Fruit fly (Drosophila melanogaster) whole organism, embryonic: ENCODE data around the gene Nubp1.

Experiments
- Abd-B ChIP-seq: fragments of 200-800 bp; sonication (Bioruptor generic); optimal IDR thresholded peaks from 2 replicates; lab custom pipeline; 2018; ENCODE audit warnings: missing biosample characterization, mild to moderate bottlenecking, missing genetic modification characterization, moderate library complexity
- Antp ChIP-seq: fragments of 200-800 bp; sonication (Bioruptor generic); optimal IDR thresholded peaks from 3 replicates; lab custom pipeline; 2016; ENCODE audit warnings: missing biosample characterization, missing genetic modification characterization
- Atf3 ChIP-seq: fragments of 200-800 bp; sonication (Bioruptor generic); optimal IDR thresholded peaks from 3 replicates; lab custom pipeline; 2016; ENCODE audit warnings: missing biosample characterization, missing genetic modification characterization
- Atf6 ChIP-seq: fragments of 200-800 bp; sonication (Bioruptor generic); IDR thresholded peaks from 2 replicates; pipeline ENCODE4 v1.3.6; 2022; ENCODE audit warnings: missing biosample characterization, missing genetic modification characterization
- B-H1 ChIP-seq: fragments of 200-800 bp; sonication (Bioruptor generic); IDR thresholded peaks from 3 replicates; pipeline ENCODE4 v1.3.6; 2022; ENCODE audit warnings: missing biosample characterization, missing genetic modification characterization
- BtbVII ChIP-seq: fragments of 200-800 bp; sonication (Bioruptor generic); optimal IDR thresholded peaks from 3 replicates; lab custom pipeline; 2017; ENCODE audit warnings: missing biosample characterization, mild to moderate bottlenecking, missing genetic modification characterization
- CG10147 ChIP-seq: fragments of 200-800 bp; sonication (Bioruptor generic); optimal IDR thresholded peaks from 2 replicates; lab custom pipeline; 2019; ENCODE audit warnings: missing biosample characterization, mild to moderate bottlenecking, missing genetic modification characterization, moderate library complexity
- CG11695 ChIP-seq: fragments of 200-800 bp; sonication (Bioruptor generic); IDR thresholded peaks from 3 replicates; pipeline ENCODE4 v1.3.6; 2022; ENCODE audit warnings: missing biosample characterization, missing genetic modification characterization
- CG12104 ChIP-seq: fragments of 200-800 bp; sonication (Bioruptor generic); optimal IDR thresholded peaks from 3 replicates; lab custom pipeline; 2016; ENCODE audit warnings: missing biosample characterization, missing genetic modification characterization
- CG1233 ChIP-seq: fragments of 200-800 bp; sonication (Bioruptor generic); optimal IDR thresholded peaks from 4 replicates; lab custom pipeline; 2018; ENCODE audit warnings: missing biosample characterization, mild to moderate bottlenecking, missing genetic modification characterization
- CG12744 ChIP-seq: fragments of 200-800 bp; sonication (Bioruptor generic); optimal IDR thresholded peaks from 2 replicates; lab custom pipeline; 2016; ENCODE audit warnings: missing biosample characterization, missing genetic modification characterization
- CG1529 ChIP-seq: fragments of 200-800 bp; sonication (Bioruptor generic); optimal IDR thresholded peaks from 3 replicates; lab custom pipeline; 2018; ENCODE audit warnings: missing biosample characterization, missing genetic modification characterization
- CG15696 ChIP-seq: fragments of 200-800 bp; sonication (Bioruptor generic); optimal IDR thresholded peaks from 2 replicates; lab custom pipeline; 2019; ENCODE audit warnings: missing biosample characterization, mild to moderate bottlenecking, missing genetic modification characterization, moderate library complexity
- CG17612 ChIP-seq: fragments of 200-800 bp; sonication (Bioruptor generic); IDR thresholded peaks from 2 replicates; pipeline ENCODE4 v1.3.6; 2022; ENCODE audit warnings: missing biosample characterization, missing genetic modification characterization
- CG2116 ChIP-seq: fragments of 200-800 bp; sonication (Bioruptor generic); optimal IDR thresholded peaks from 3 replicates; lab custom pipeline; 2018; ENCODE audit warnings: missing biosample characterization, mild to moderate bottlenecking, missing genetic modification characterization
- CG2202 ChIP-seq: fragments of 200-800 bp; sonication (Bioruptor generic); optimal IDR thresholded peaks from 2 replicates; lab custom pipeline; 2018; ENCODE audit warnings: missing biosample characterization, mild to moderate bottlenecking, missing genetic modification characterization
- CG3281 ChIP-seq: fragments of 200-800 bp; sonication (Bioruptor generic); optimal IDR thresholded peaks from 3 replicates; lab custom pipeline; 2017; ENCODE audit warnings: missing biosample characterization, mild to moderate bottlenecking, missing genetic modification characterization
- CG5245 ChIP-seq: fragments of 200-800 bp; sonication (Bioruptor generic); optimal IDR thresholded peaks from 3 replicates; lab custom pipeline; 2016; ENCODE audit warnings: missing biosample characterization, missing genetic modification characterization
- CG6791 ChIP-seq: fragments of 200-800 bp; sonication (Bioruptor generic); IDR thresholded peaks from 3 replicates; pipeline ENCODE4 v1.3.6; 2022; ENCODE audit warnings: missing biosample characterization, missing genetic modification characterization; ENCODE audit not compliant: partially characterized antibody
- CG7839 ChIP-seq: fragments of 200-800 bp; sonication (Bioruptor generic); optimal IDR thresholded peaks from 3 replicates; lab custom pipeline; 2018; ENCODE audit warnings: missing biosample characterization, mild to moderate bottlenecking, missing genetic modification characterization, moderate library complexity
- D19A ChIP-seq: fragments of 200-800 bp; optimal IDR thresholded peaks from 3 replicates; lab custom pipeline; 2019; ENCODE audit warnings: missing biosample characterization, mild to moderate bottlenecking, missing genetic modification characterization, moderate library complexity
- D19B ChIP-seq: fragments of 200-800 bp; sonication (Bioruptor generic); optimal IDR thresholded peaks from 2 replicates; lab custom pipeline; 2017; ENCODE audit warnings: missing biosample characterization, mild to moderate bottlenecking, missing genetic modification characterization
- E2f2 ChIP-seq: fragments of 200-800 bp; sonication (Bioruptor generic); IDR thresholded peaks from 2 replicates; pipeline ENCODE4 v1.3.6; 2022; ENCODE audit warnings: missing biosample characterization, missing genetic modification characterization
- Fer1 ChIP-seq: fragments of 200-800 bp; sonication (Bioruptor generic); optimal IDR thresholded peaks from 2 replicates; lab custom pipeline; 2017; ENCODE audit warnings: missing biosample characterization, mild to moderate bottlenecking, missing genetic modification characterization
- Meics ChIP-seq: fragments of 200-800 bp; sonication (Bioruptor generic); optimal IDR thresholded peaks from 2 replicates; lab custom pipeline; 2017; ENCODE audit warnings: missing biosample characterization, mild to moderate bottlenecking, missing genetic modification characterization
- NfI ChIP-seq: fragments of 200-800 bp; sonication (Bioruptor generic); optimal IDR thresholded peaks from 3 replicates; lab custom pipeline; 2018; ENCODE audit warnings: missing biosample characterization, mild to moderate bottlenecking, missing genetic modification characterization, moderate library complexity
- Opbp ChIP-seq: fragments of 200-800 bp; sonication (Bioruptor generic); IDR thresholded peaks from 3 replicates; pipeline ENCODE4 v1.3.6; 2022; ENCODE audit warnings: missing biosample characterization, missing genetic modification characterization; ENCODE audit not compliant: partially characterized antibody
- Spps ChIP-seq: fragments of 200-800 bp; sonication (Bioruptor generic); optimal IDR thresholded peaks from 2 replicates; lab custom pipeline; 2018; ENCODE audit warnings: missing biosample characterization, mild to moderate bottlenecking, missing genetic modification characterization
- Sry-δ ChIP-seq: fragments of 200-800 bp; sonication (Bioruptor generic); optimal IDR thresholded peaks from 2 replicates; lab custom pipeline; 2016; ENCODE audit warnings: missing biosample characterization, missing genetic modification characterization
- Ssrp ChIP-seq: fragments of 200-800 bp; sonication (Bioruptor generic); optimal IDR thresholded peaks from 2 replicates; lab custom pipeline; 2018; ENCODE audit warnings: missing biosample characterization, mild to moderate bottlenecking, missing genetic modification characterization, moderate library complexity
- Stat92E ChIP-seq, 3 experiments: fragments of >200 bp in 2 of 3; fragments of 200-800 bp in 1 of 3; sonication (Bioruptor generic) in 1 of 3; optimal IDR thresholded peaks; 2 replicates each; lab custom pipeline; 2017 to 2019; ENCODE audit warnings: missing biosample characterization in 3 of 3, missing genetic modification characterization in 3 of 3, mild to moderate bottlenecking in 1 of 3, moderate library complexity in 1 of 3
- TFAM ChIP-seq: fragments of 200-800 bp; sonication (Bioruptor generic); optimal IDR thresholded peaks from 2 replicates; lab custom pipeline; 2017; ENCODE audit warnings: missing biosample characterization, missing genetic modification characterization, inconsistent platforms
- ab ChIP-seq: fragments of 200-800 bp; sonication (Bioruptor generic); optimal IDR thresholded peaks from 2 replicates; lab custom pipeline; 2016; ENCODE audit warnings: missing biosample characterization, missing genetic modification characterization
- br ChIP-seq: fragments of >200 bp; optimal IDR thresholded peaks from 2 replicates; lab custom pipeline; 2017
- btn ChIP-seq: fragments of 200-800 bp; sonication (Bioruptor generic); optimal IDR thresholded peaks from 2 replicates; lab custom pipeline; 2016; ENCODE audit warnings: missing biosample characterization, missing genetic modification characterization
- chinmo ChIP-seq: fragments of 200-800 bp; sonication (Bioruptor generic); IDR thresholded peaks from 4 replicates; pipeline ENCODE4 v1.3.6; 2022; ENCODE audit warnings: missing biosample characterization, missing genetic modification characterization; ENCODE audit not compliant: partially characterized antibody
- dmrt11E ChIP-seq: fragments of 200-800 bp; sonication (Bioruptor generic); optimal IDR thresholded peaks from 3 replicates; lab custom pipeline; 2018; ENCODE audit warnings: missing biosample characterization, mild to moderate bottlenecking, missing genetic modification characterization, moderate library complexity
- fd64A ChIP-seq: fragments of 200-800 bp; sonication (Bioruptor generic); optimal IDR thresholded peaks from 3 replicates; lab custom pipeline; 2018; ENCODE audit warnings: missing biosample characterization, mild to moderate bottlenecking, missing genetic modification characterization
- gsb-n ChIP-seq: fragments of 200-800 bp; sonication (Bioruptor generic); optimal IDR thresholded peaks from 3 replicates; lab custom pipeline; 2018; ENCODE audit warnings: missing biosample characterization, mild to moderate bottlenecking, missing genetic modification characterization
- gt ChIP-seq: fragments of 200-800 bp; sonication (Bioruptor generic); IDR thresholded peaks from 2 replicates; pipeline ENCODE4 v1.3.6; 2022; ENCODE audit warnings: missing biosample characterization, missing genetic modification characterization
- maf-S ChIP-seq: fragments of 200-800 bp; sonication (Bioruptor generic); optimal IDR thresholded peaks from 2 replicates; lab custom pipeline; 2016; ENCODE audit warnings: missing biosample characterization, missing genetic modification characterization
- pb ChIP-seq: fragments of 200-800 bp; sonication (Bioruptor generic); optimal IDR thresholded peaks from 3 replicates; lab custom pipeline; 2016; ENCODE audit warnings: missing biosample characterization, missing genetic modification characterization
- pnt ChIP-seq: fragments of 200-800 bp; sonication (Bioruptor generic); optimal IDR thresholded peaks from 3 replicates; lab custom pipeline; 2016; ENCODE audit warnings: missing biosample characterization, missing genetic modification characterization
- ro ChIP-seq: fragments of 200-800 bp; sonication (Bioruptor generic); IDR thresholded peaks from 2 replicates; pipeline ENCODE4 v1.3.6; 2022; ENCODE audit warnings: missing biosample characterization, missing genetic modification characterization
- stc ChIP-seq: fragments of 200-800 bp; sonication (Bioruptor generic); IDR thresholded peaks from 2 replicates; pipeline ENCODE4 v1.3.6; 2022; ENCODE audit warnings: missing biosample characterization, missing genetic modification characterization
- toy ChIP-seq: fragments of 200-800 bp; sonication (Bioruptor generic); IDR thresholded peaks from 2 replicates; pipeline ENCODE4 v1.3.6; 2022; ENCODE audit warnings: missing biosample characterization, missing genetic modification characterization
- trem ChIP-seq: fragments of 200-800 bp; optimal IDR thresholded peaks from 3 replicates; lab custom pipeline; 2019; ENCODE audit warnings: missing biosample characterization, mild to moderate bottlenecking, missing genetic modification characterization, moderate library complexity
- ttk ChIP-seq: fragments of 200-800 bp; sonication (Bioruptor generic); IDR thresholded peaks from 2 replicates; pipeline ENCODE4 v2.1.2; 2022; ENCODE audit warnings: missing biosample characterization, missing genetic modification characterization
- usp ChIP-seq: fragments of >200 bp; optimal IDR thresholded peaks from 2 replicates; lab custom pipeline; 2017; ENCODE audit warnings: missing biosample characterization, missing genetic modification characterization

Gene Nubp1

DNA sequence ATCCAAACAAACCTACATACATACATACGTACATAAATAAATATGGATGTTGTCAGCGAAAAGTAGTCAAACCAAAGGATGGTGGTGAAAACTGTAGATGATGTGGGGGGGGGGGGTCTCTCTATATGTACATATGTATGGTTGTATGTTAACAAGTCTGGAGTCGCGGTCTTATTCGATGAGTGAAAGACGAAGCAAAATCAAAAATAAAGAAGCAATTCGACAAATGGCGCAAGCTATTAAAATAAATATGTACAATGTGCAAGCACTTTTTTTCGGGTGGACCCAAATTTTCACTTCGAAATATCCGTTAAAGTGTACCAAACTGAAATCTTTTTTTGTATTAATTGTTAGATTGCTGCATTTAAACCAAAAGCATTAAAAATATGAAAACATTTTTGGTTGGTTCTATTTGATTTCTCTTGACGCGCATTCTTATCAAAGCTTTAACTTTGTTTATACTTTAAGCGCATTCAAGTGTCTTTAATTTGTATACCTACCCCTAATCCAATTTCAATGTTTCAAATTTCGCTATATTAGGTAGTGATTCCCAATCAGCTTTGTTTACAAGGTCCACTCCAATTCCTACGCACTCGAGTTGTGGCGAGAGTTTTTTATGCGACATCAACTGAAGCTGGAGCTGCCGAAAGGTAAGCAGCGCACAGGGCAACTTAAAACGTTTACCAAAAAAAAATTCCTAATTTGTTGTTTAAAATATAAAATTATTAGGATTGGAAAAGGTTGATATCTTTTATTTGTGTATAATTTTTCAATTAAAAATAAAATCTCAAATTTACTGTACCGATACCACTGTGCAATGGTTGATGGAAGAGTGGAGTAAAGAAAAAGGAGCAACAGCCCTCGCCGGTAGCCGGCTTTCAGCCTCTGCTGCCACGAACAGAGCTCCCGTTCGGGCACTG, 48.1 kb upstream of the Nubp1 start, which contains the start of gene CG31807 (continued):
- TF ChIP-seq CG10147 (GFP tag; lab: Kevin White, UChicago) (peak; percentile 82), E2f2 (GFP tag; lab: Robert Waterston, UW) (peak; percentile 56), Sry-δ (GFP tag; lab: Kevin White, UChicago) (peak; percentile 4), ab (GFP tag; lab: Kevin White, UChicago) (no peak), CG1233 (GFP tag; lab: Kevin White, UChicago) (peak; percentile 57), fd64A (GFP tag; lab: Kevin White, UChicago) (no peak), CG2116 (no peak), CG1529 (peak; percentile 69), CG7839 (tag; lab: Kevin White, UChicago) (peak; percentile 80), Atf3 (GFP tag; lab: Kevin White, UChicago) (peak; percentile 51), pnt (GFP tag; lab: Kevin White, UChicago) (peak; percentile 5), br (no peak), gsb-n (tag; lab: Kevin White, UChicago) (peak; percentile 73), usp (GFP tag; lab: Kevin White, UChicago) (no peak), CG17612 (GFP tag; lab: Robert Waterston, UW) (0 out of 2 replicates have a peak, but pooled peaks have one; percentile 36), gt (GFP tag; lab: Robert Waterston, UW) (no peak), CG15696 (tag; lab: Kevin White, UChicago) (no peak), Fer1 (GFP tag; lab: Kevin White, UChicago) (peak; percentile 80), NfI (GFP tag; lab: Kevin White, UChicago) (peak; percentile 83), CG11695 (peak; percentile 28; the same call in 1 of the 3 replicates), CG2202 (tag; lab: Kevin White, UChicago) (peak; percentile 52), D19A (peak; percentile 73), stc (GFP tag; lab: Robert Waterston, UW) (peak; percentile 55; the same call in 1 of the 2 replicates), Meics (GFP tag; lab: Kevin White, UChicago) (peak; percentile 67), Antp (GFP tag; lab: Kevin White, UChicago) (peak; percentile 52), toy (GFP tag; lab: Robert Waterston, UW) (no peak), ro (GFP tag; lab: Robert Waterston, UW) (no peak), Abd-B (GFP tag; lab: Kevin White, UChicago) (no peak), Spps (tag; lab: Kevin White, UChicago) (no peak), maf-S (GFP tag; lab: Kevin White, UChicago) (peak; percentile 67), CG3281 (peak; percentile 80), Ssrp (tag; lab: Kevin White, UChicago) (peak; percentile 64), Opbp (GFP tag; lab: Robert Waterston, UW) (no peak), Stat92E (GFP tag; optimal IDR thresholded peaks at IDR 0.05; lab: Kevin White, UChicago) (no peak), CG12104 (GFP tag; lab: Kevin White, UChicago) (peak; percentile 72), dmrt11E (peak; percentile 37), pb (GFP tag; lab: Kevin White, UChicago) (peak; percentile 36), CG5245 (GFP tag; lab: Kevin White, UChicago) (no peak), D19B (GFP tag; lab: Kevin White, UChicago) (peak; percentile 32), B-H1 (GFP tag; lab: Robert Waterston, UW) (no peak; the same call in 2 of the 3 replicates), CG6791 (no peak), TFAM (GFP tag; lab: Kevin White, UChicago) (no peak), ttk (GFP tag; lab: Robert Waterston, UW) (0 out of 2 replicates have a peak, but pooled peaks have one; percentile 5), CG12744 (GFP tag; lab: Kevin White, UChicago) (peak; percentile 43), Atf6 (GFP tag; lab: Robert Waterston, UW) (no peak), trem (peak; percentile 35), chinmo (0 out of 4 replicates have a peak, but pooled peaks have one; percentile 35), BtbVII (GFP tag; lab: Kevin White, UChicago) (peak; percentile 62), btn (GFP tag; lab: Kevin White, UChicago) (peak; percentile 41)
